Worm (Caenorhabditis elegans): ENCODE measurements around the gene sao-1.

ce11 chrV:13958247-13958646 lies 5.5 kb upstream of the sao-1 start, which contains the start of gene R10D12.10:
- no peak for TF ChIP-seq him-1 (tag; optimal IDR thresholded peaks at IDR 0.05)
- TF ChIP-seq W03F9.2 (tag; optimal IDR thresholded peaks at IDR 0.05) = no peak
